Fruit fly (Drosophila melanogaster) whole organism, prepupa: ENCODE data around the gene CG11550.

Experiments
- Blimp-1 ChIP-seq: fragments of 200-800 bp; sonication (Bioruptor generic); optimal IDR thresholded peaks from 3 replicates; lab custom pipeline; 2017; ENCODE audit warnings: missing biosample characterization, missing genetic modification characterization, mild to moderate bottlenecking, moderate library complexity, missing genetic modification reagents
- CG10669 ChIP-seq: fragments of 200-800 bp; sonication (Bioruptor generic); optimal IDR thresholded peaks from 3 replicates; lab custom pipeline; 2018; ENCODE audit warnings: missing biosample characterization, mild to moderate bottlenecking, missing genetic modification characterization, moderate library complexity
- CG11294 ChIP-seq: fragments of 200-800 bp; sonication (Bioruptor generic); IDR thresholded peaks from 2 replicates; pipeline ENCODE4 v1.3.6; 2022; ENCODE audit warnings: missing biosample characterization, missing genetic modification characterization
- CG11902 ChIP-seq: fragments of 200-800 bp; sonication (Bioruptor generic); optimal IDR thresholded peaks from 3 replicates; lab custom pipeline; 2016; ENCODE audit warnings: missing biosample characterization, missing genetic modification characterization
- CG15336 ChIP-seq: fragments of 200-800 bp; sonication (Bioruptor generic); IDR thresholded peaks from 2 replicates; pipeline ENCODE4 v1.3.6; 2022; ENCODE audit warnings: missing biosample characterization, missing genetic modification characterization
- CG1621 ChIP-seq: fragments of 200-800 bp; sonication (Bioruptor generic); optimal IDR thresholded peaks from 3 replicates; lab custom pipeline; 2018; ENCODE audit warnings: missing biosample characterization, mild to moderate bottlenecking, missing genetic modification characterization
- CG16779 ChIP-seq: fragments of 200-800 bp; sonication (Bioruptor generic); optimal IDR thresholded peaks from 3 replicates; lab custom pipeline; 2017; ENCODE audit warnings: missing biosample characterization, mild to moderate bottlenecking, missing genetic modification characterization
- CG31627 ChIP-seq: fragments of 200-800 bp; sonication (Bioruptor generic); optimal IDR thresholded peaks from 3 replicates; lab custom pipeline; 2016; ENCODE audit warnings: missing biosample characterization, missing genetic modification characterization
- CG32006 ChIP-seq: fragments of 200-800 bp; sonication (Bioruptor generic); optimal IDR thresholded peaks from 3 replicates; lab custom pipeline; 2017; ENCODE audit warnings: missing biosample characterization, mild to moderate bottlenecking, missing genetic modification characterization
- CG34406 ChIP-seq: fragments of 200-800 bp; sonication (Bioruptor generic); optimal IDR thresholded peaks from 3 replicates; lab custom pipeline; 2016; ENCODE audit warnings: missing biosample characterization, missing genetic modification characterization
- CG3919 ChIP-seq: fragments of 200-800 bp; sonication (Bioruptor generic); optimal IDR thresholded peaks from 3 replicates; lab custom pipeline; 2016; ENCODE audit warnings: missing biosample characterization, missing genetic modification characterization
- CG4318 ChIP-seq: fragments of 200-800 bp; sonication (Bioruptor generic); optimal IDR thresholded peaks from 3 replicates; lab custom pipeline; 2017; ENCODE audit warnings: missing biosample characterization, mild to moderate bottlenecking, missing genetic modification characterization
- CG6276 ChIP-seq: fragments of 200-800 bp; sonication (Bioruptor generic); optimal IDR thresholded peaks from 2 replicates; lab custom pipeline; 2017; ENCODE audit warnings: missing biosample characterization, mild to moderate bottlenecking, missing genetic modification characterization
- CG6792 ChIP-seq: fragments of 200-800 bp; sonication (Bioruptor generic); optimal IDR thresholded peaks from 3 replicates; lab custom pipeline; 2016; ENCODE audit warnings: missing biosample characterization, missing genetic modification characterization
- CG6808 ChIP-seq: fragments of 200-800 bp; sonication (Bioruptor generic); optimal IDR thresholded peaks from 3 replicates; lab custom pipeline; 2017; ENCODE audit warnings: missing biosample characterization, missing genetic modification characterization, mild to moderate bottlenecking, moderate library complexity, missing genetic modification reagents
- CG6854 ChIP-seq: fragments of 200-800 bp; sonication (Bioruptor generic); optimal IDR thresholded peaks from 2 replicates; lab custom pipeline; 2017; ENCODE audit warnings: missing biosample characterization, mild to moderate bottlenecking, missing genetic modification characterization
- CG7368 ChIP-seq: fragments of 200-800 bp; sonication (Bioruptor generic); optimal IDR thresholded peaks from 3 replicates; lab custom pipeline; 2016; ENCODE audit warnings: missing biosample characterization, missing genetic modification characterization
- CG8319 ChIP-seq: fragments of 200-800 bp; sonication (Bioruptor generic); optimal IDR thresholded peaks from 3 replicates; lab custom pipeline; 2016; ENCODE audit warnings: missing biosample characterization, missing genetic modification characterization
- CG8632 ChIP-seq: fragments of 200-800 bp; sonication (Bioruptor generic); optimal IDR thresholded peaks from 3 replicates; lab custom pipeline; 2016; ENCODE audit warnings: missing biosample characterization, missing genetic modification characterization
- Eip75B ChIP-seq: fragments of 200-800 bp; sonication (Bioruptor generic); optimal IDR thresholded peaks from 3 replicates; lab custom pipeline; 2016; ENCODE audit warnings: missing biosample characterization, missing genetic modification characterization
- Eip93F ChIP-seq: fragments of 200-800 bp; sonication (Bioruptor generic); optimal IDR thresholded peaks from 2 replicates; lab custom pipeline; 2016; ENCODE audit warnings: missing biosample characterization, mild to moderate bottlenecking, missing genetic modification characterization
- Ets21C ChIP-seq: fragments of 200-800 bp; sonication (Bioruptor generic); optimal IDR thresholded peaks from 3 replicates; lab custom pipeline; 2016; ENCODE audit warnings: missing biosample characterization, missing genetic modification characterization
- Ets96B ChIP-seq: fragments of 200-800 bp; optimal IDR thresholded peaks from 2 replicates; lab custom pipeline; 2019; ENCODE audit warnings: missing biosample characterization, mild to moderate bottlenecking, missing genetic modification characterization, moderate library complexity
- Gug ChIP-seq: fragments of 200-800 bp; sonication (Bioruptor generic); IDR thresholded peaks from 2 replicates; pipeline ENCODE4 v1.3.6; 2022; ENCODE audit warnings: missing biosample characterization, missing genetic modification characterization
- Hr38 ChIP-seq: sonication (Bioruptor generic); optimal IDR thresholded peaks from 2 replicates; lab custom pipeline; 2016; ENCODE audit warnings: missing biosample characterization, missing genetic modification characterization
- Hr39 ChIP-seq: fragments of 200-800 bp; sonication (Bioruptor generic); optimal IDR thresholded peaks from 2 replicates; lab custom pipeline; 2016; ENCODE audit warnings: missing biosample characterization, missing genetic modification characterization
- OdsH ChIP-seq: fragments of 200-800 bp; sonication (Bioruptor generic); optimal IDR thresholded peaks from 3 replicates; lab custom pipeline; 2016; ENCODE audit warnings: missing biosample characterization, missing genetic modification characterization
- Smox ChIP-seq: fragments of 200-800 bp; sonication (Bioruptor generic); optimal IDR thresholded peaks from 3 replicates; lab custom pipeline; 2016; ENCODE audit warnings: missing biosample characterization, missing genetic modification characterization
- Sox102F ChIP-seq: fragments of 200-800 bp; sonication (Bioruptor generic); optimal IDR thresholded peaks from 2 replicates; lab custom pipeline; 2016; ENCODE audit warnings: missing biosample characterization, mild to moderate bottlenecking, missing genetic modification characterization
- Sox14 ChIP-seq: fragments of 200-800 bp; sonication (Bioruptor generic); optimal IDR thresholded peaks from 3 replicates; lab custom pipeline; 2016; ENCODE audit warnings: missing biosample characterization, missing genetic modification characterization
- Sox15 ChIP-seq: fragments of 200-800 bp; sonication (Bioruptor generic); optimal IDR thresholded peaks from 3 replicates; lab custom pipeline; 2016; ENCODE audit warnings: missing biosample characterization, missing genetic modification characterization
- achi ChIP-seq: fragments of 200-800 bp; sonication (Bioruptor generic); optimal IDR thresholded peaks from 3 replicates; lab custom pipeline; 2016; ENCODE audit warnings: missing biosample characterization, missing genetic modification characterization
- acj6 ChIP-seq: fragments of 200-800 bp; sonication (Bioruptor generic); optimal IDR thresholded peaks from 3 replicates; lab custom pipeline; 2016; ENCODE audit warnings: missing biosample characterization, missing genetic modification characterization
- cyc ChIP-seq: fragments of 200-800 bp; sonication (Bioruptor generic); optimal IDR thresholded peaks from 3 replicates; lab custom pipeline; 2016; ENCODE audit warnings: missing biosample characterization, missing genetic modification characterization
- dac ChIP-seq: fragments of 200-800 bp; sonication (Bioruptor generic); optimal IDR thresholded peaks from 2 replicates; lab custom pipeline; 2017; ENCODE audit warnings: missing biosample characterization, mild to moderate bottlenecking, missing genetic modification characterization
- dsx ChIP-seq: fragments of 200-800 bp; optimal IDR thresholded peaks from 3 replicates; lab custom pipeline; 2019; ENCODE audit warnings: missing biosample characterization, mild to moderate bottlenecking, missing genetic modification characterization, moderate library complexity; ENCODE audit not compliant: poor library complexity, severe bottlenecking
- esn ChIP-seq: fragments of 200-800 bp; sonication (Bioruptor generic); optimal IDR thresholded peaks from 2 replicates; lab custom pipeline; 2016; ENCODE audit warnings: missing biosample characterization, mild to moderate bottlenecking, missing genetic modification characterization, moderate library complexity
- fd59A ChIP-seq: fragments of 200-800 bp; sonication (Bioruptor generic); optimal IDR thresholded peaks from 2 replicates; lab custom pipeline; 2017; ENCODE audit warnings: missing biosample characterization, mild to moderate bottlenecking, missing genetic modification characterization, missing genetic modification reagents
- fd85E ChIP-seq: fragments of 200-800 bp; sonication (Bioruptor generic); optimal IDR thresholded peaks from 3 replicates; lab custom pipeline; 2016; ENCODE audit warnings: missing biosample characterization, missing genetic modification characterization
- fkh ChIP-seq: fragments of 200-800 bp; sonication (Bioruptor generic); optimal IDR thresholded peaks from 3 replicates; lab custom pipeline; 2017; ENCODE audit warnings: missing biosample characterization, mild to moderate bottlenecking, missing genetic modification characterization, moderate library complexity
- net ChIP-seq: fragments of 200-800 bp; sonication (Bioruptor generic); optimal IDR thresholded peaks from 3 replicates; lab custom pipeline; 2016; ENCODE audit warnings: missing biosample characterization, missing genetic modification characterization
- salr ChIP-seq, 2 experiments: fragments of 200-800 bp; sonication (Bioruptor generic); optimal IDR thresholded peaks; 3 replicates each; lab custom pipeline; 2016 to 2018; ENCODE audit warnings: missing biosample characterization in 2 of 2, missing genetic modification characterization in 2 of 2, mild to moderate bottlenecking in 1 of 2
- spab ChIP-seq: fragments of 200-800 bp; sonication (Bioruptor generic); optimal IDR thresholded peaks from 2 replicates; lab custom pipeline; 2017; ENCODE audit warnings: missing biosample characterization, mild to moderate bottlenecking, missing genetic modification characterization, missing genetic modification reagents
- ss ChIP-seq, 2 experiments: fragments of 200-800 bp; sonication (Bioruptor generic); optimal IDR thresholded peaks; 2 replicates in 1 of 2; 3 replicates in 1 of 2; lab custom pipeline; 2017 to 2018; ENCODE audit warnings: mild to moderate bottlenecking in 2 of 2, missing biosample characterization in 2 of 2, missing genetic modification characterization in 2 of 2, moderate library complexity in 1 of 2
- svp ChIP-seq: fragments of 200-800 bp; sonication (Bioruptor generic); peaks from one replicate; lab custom pipeline; 2016; ENCODE audit warnings: missing biosample characterization, missing genetic modification characterization
- topi ChIP-seq: fragments of 200-800 bp; sonication (Bioruptor generic); optimal IDR thresholded peaks from 3 replicates; lab custom pipeline; 2016; ENCODE audit warnings: missing biosample characterization, missing genetic modification characterization
- vri ChIP-seq: fragments of 200-800 bp; sonication (Bioruptor generic); optimal IDR thresholded peaks from 3 replicates; lab custom pipeline; 2016; ENCODE audit warnings: missing biosample characterization, mild to moderate bottlenecking, missing genetic modification characterization

The CG11550 gene

DNA sequence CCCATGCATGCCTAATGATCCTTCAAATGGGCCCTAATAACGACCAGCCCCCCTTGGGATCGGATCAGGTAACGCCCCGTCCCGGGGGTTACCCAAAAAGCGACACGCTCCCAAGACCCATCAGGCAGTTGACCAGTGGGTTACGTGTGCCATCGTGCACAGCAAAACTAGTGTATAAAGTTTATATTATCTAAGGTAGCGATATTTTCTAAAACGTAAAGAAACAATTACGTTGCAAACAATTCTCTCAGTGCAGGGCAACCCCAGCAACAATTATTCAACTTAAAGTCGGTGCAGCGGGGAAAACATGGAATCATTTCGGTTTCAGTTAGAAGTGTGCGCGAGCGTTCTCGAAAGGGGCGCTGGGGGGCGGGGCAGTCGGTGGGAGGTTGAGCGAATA lies 32.9 kb upstream of the CG11550 start (continued):
- TF ChIP-seq fkh (no peak), CG31627 (peak; percentile 27), Eip75B (GFP tag; lab: Kevin White, UChicago) (no peak), achi (GFP tag; lab: Kevin White, UChicago) (peak; percentile 16), net (GFP tag; lab: Kevin White, UChicago) (no peak), Ets96B (peak; percentile 23), CG11294 (GFP tag; lab: Robert Waterston, UW) (no peak), CG3919 (GFP tag; lab: Kevin White, UChicago) (peak; percentile 11), cyc (GFP tag; lab: Kevin White, UChicago) (peak; percentile 12), OdsH (GFP tag; lab: Kevin White, UChicago) (peak; percentile 14), fd85E (no peak), CG4318 (peak; percentile 36), ss (GFP tag; optimal IDR thresholded peaks at IDR 0.05; lab: Kevin White, UChicago) (no peak), Eip93F (GFP tag; lab: Kevin White, UChicago) (no peak), Sox15 (GFP tag; lab: Kevin White, UChicago) (no peak), acj6 (GFP tag; lab: Kevin White, UChicago) (no peak)
- TF ChIP-seq, all 60 proteins: peak for 25

DNA sequence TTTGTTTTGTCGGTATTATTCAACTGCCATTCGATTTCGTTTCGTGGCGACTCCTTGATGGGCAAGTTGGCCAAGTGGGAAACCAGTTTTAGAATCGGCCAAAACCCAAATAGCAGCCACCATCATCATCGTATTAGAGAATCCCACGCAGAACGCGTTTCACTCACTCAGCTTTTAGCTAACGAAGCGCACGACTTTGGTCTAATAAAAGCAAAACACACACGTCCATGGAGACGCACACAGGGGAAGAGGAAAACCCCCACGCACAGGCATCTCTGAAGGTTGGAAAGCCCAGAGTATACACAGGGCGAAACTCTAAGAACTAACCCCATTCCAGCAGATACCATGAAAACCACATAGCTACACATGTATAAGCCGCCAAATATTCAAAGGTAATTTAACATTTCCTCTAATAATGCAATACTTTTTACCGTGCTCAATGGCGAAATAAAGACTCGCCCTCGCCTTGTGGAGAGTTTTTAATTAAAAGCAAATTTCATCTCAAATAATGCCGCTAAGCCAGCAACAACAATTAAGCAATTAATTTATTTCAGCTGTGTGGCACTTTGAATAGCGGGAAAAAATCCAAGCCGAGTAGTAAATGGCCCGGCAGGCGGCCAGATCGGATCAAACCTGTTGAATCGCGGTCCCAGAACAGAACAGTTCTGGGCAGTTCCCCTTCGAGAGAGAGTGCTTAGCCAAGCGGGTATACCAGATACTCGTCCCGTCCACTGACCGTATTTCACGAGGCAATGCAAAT lies 31.8 kb upstream of the CG11550 start:
- TF ChIP-seq CG10669 (GFP tag; lab: Kevin White, UChicago) (no peak), Hr38 (no peak), Ets21C (no peak), Sox14 (GFP tag; lab: Kevin White, UChicago) (peak; percentile 8), CG8319 (no peak), CG32006 (peak; percentile 27), net (GFP tag; lab: Kevin White, UChicago) (no peak), Sox102F (GFP tag; lab: Kevin White, UChicago) (no peak), CG11902 (no peak), spab (no peak)

DNA sequence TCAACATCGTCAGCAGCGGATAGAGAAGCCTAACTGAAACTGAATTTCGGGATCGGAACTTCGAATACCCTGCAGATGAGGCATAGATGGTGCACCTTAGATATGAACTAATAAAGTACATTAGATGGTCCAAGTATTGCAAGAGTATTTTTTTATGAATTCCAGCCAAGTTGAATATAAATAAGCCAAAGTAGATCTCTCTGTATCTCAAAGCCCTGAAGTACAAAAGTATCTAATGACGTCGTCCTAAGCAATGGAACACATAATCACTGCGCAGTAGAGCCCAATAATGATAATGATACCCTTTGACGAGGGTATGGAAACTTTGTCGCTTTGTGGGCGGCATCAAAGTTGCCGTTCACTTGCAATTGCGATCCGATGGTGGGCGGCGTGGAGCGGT lies 30.1 kb upstream of the CG11550 start:
- TF ChIP-seq CG8319 (no peak), Smox (GFP tag; lab: Kevin White, UChicago) (no peak), salr (GFP tag; optimal IDR thresholded peaks at IDR 0.05; lab: Kevin White, UChicago) (no peak), Gug (GFP tag; lab: Robert Waterston, UW) (no peak), CG32006 (peak; percentile 64), CG6792 (GFP tag; lab: Kevin White, UChicago) (no peak), Blimp-1 (GFP tag; lab: Kevin White, UChicago) (no peak), OdsH (GFP tag; lab: Kevin White, UChicago) (no peak), CG6854 (GFP tag; lab: Kevin White, UChicago) (no peak), CG31627 (no peak), CG3919 (GFP tag; lab: Kevin White, UChicago) (no peak), Ets96B (no peak), Ets21C (no peak), CG7368 (GFP tag; lab: Kevin White, UChicago) (no peak), CG16779 (tag; lab: Kevin White, UChicago) (no peak), vri (no peak), CG6808 (no peak), fd59A (GFP tag; lab: Kevin White, UChicago) (no peak), topi (GFP tag; lab: Kevin White, UChicago) (no peak), esn (GFP tag; lab: Kevin White, UChicago) (no peak), CG6276 (GFP tag; lab: Kevin White, UChicago) (peak; percentile 34), Hr39 (GFP tag; lab: Kevin White, UChicago) (no peak), CG34406 (GFP tag; lab: Kevin White, UChicago) (no peak), Eip93F (GFP tag; lab: Kevin White, UChicago) (no peak), Sox15 (GFP tag; lab: Kevin White, UChicago) (no peak), CG8632 (GFP tag; lab: Kevin White, UChicago) (no peak), Sox102F (GFP tag; lab: Kevin White, UChicago) (no peak), dac (GFP tag; lab: Kevin White, UChicago) (peak; percentile 13), CG15336 (GFP tag; lab: Robert Waterston, UW) (peak; percentile 30; the same call in 1 of the 2 replicates), dsx (GFP tag; lab: Kevin White, UChicago) (no peak), CG1621 (tag; lab: Kevin White, UChicago) (no peak), CG10669 (GFP tag; lab: Kevin White, UChicago) (no peak), svp (GFP tag; lab: Kevin White, UChicago) (no peak)
